Fruit fly (Drosophila melanogaster): ENCODE measurements around the gene CG4592.

CG4592 gene

DNA sequence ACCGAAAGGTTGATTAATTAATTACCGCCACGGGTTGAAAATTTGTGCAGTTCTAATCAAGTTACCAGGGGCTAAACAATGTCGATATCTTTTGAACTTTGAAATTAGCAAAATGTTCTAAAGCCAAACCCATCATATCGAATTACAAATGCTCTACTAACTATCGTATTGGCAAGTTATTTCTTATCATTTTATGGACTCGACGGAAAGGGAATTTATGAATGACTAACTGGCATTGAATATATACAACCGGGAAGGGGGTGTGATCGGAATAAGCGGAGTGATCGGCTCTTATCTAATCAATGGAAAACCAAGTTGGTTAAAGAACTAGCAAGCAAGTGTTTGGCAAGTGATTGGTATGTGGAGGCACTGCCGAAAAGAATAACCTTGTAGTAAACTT lies 22.1 kb downstream of the CG4592 start (continued):
- TF ChIP-seq Dad (GFP tag; optimal IDR thresholded peaks at IDR 0.05) (no peak), Pdp1 (GFP tag; optimal IDR thresholded peaks at IDR 0.05) (peak in 1 of 2 experiments; percentile 32), onecut (GFP tag; IDR thresholded peaks at IDR 0.05) (no peak), CG10543 (GFP tag; optimal IDR thresholded peaks at IDR 0.05) (peak; percentile 52), Sin3A (optimal IDR thresholded peaks at IDR 0.05) (no peak), sens (GFP tag) (no peak), corto (GFP tag; optimal IDR thresholded peaks at IDR 0.05) (no peak), Nf-YB (GFP tag; optimal IDR thresholded peaks at IDR 0.05) (no peak), Awh (GFP tag; IDR thresholded peaks at IDR 0.05) (no peak), CG15073 (GFP tag; optimal IDR thresholded peaks at IDR 0.05) (no peak), CG30403 (GFP tag; optimal IDR thresholded peaks at IDR 0.05) (no peak), dm (GFP tag; optimal IDR thresholded peaks at IDR 0.05) (no peak), CG11696 (GFP tag; IDR thresholded peaks at IDR 0.05) (no peak), Bteb2 (GFP tag; optimal IDR thresholded peaks at IDR 0.05) (no peak), Med (GFP tag) (peak; percentile 57), Sox100B (GFP tag; optimal IDR thresholded peaks at IDR 0.05) (no peak), sob (GFP tag; IDR thresholded peaks at IDR 0.05) (0 out of 2 replicates have a peak, but pooled peaks have one; percentile 16), CG6813 (GFP tag; optimal IDR thresholded peaks at IDR 0.05) (peak; percentile 26), CG6254 (GFP tag; optimal IDR thresholded peaks at IDR 0.05) (no peak), NfI (GFP tag; optimal IDR thresholded peaks at IDR 0.05) (peak; percentile 23), ind (GFP tag; optimal IDR thresholded peaks at IDR 0.05) (no peak), bigmax (GFP tag; optimal IDR thresholded peaks at IDR 0.05) (no peak), klu (GFP tag; IDR thresholded peaks at IDR 0.05) (no peak), CG14050 (GFP tag; IDR thresholded peaks at IDR 0.05) (no peak), pb (GFP tag; optimal IDR thresholded peaks at IDR 0.05) (no peak), pzg (GFP tag; optimal IDR thresholded peaks at IDR 0.05) (no peak), CG4404 (GFP tag; IDR thresholded peaks at IDR 0.05) (no peak), D (optimal IDR thresholded peaks at IDR 0.05) (no peak), D (GFP tag; optimal IDR thresholded peaks at IDR 0.05) (no peak), Adf1 (GFP tag; IDR thresholded peaks at IDR 0.05) (no peak), CG13775 (GFP tag; optimal IDR thresholded peaks at IDR 0.05) (no peak), CG12104 (GFP tag; optimal IDR thresholded peaks at IDR 0.05) (no peak), CG34422 (GFP tag; IDR thresholded peaks at IDR 0.05) (no peak), ATbp (GFP tag; optimal IDR thresholded peaks at IDR 0.05) (no peak), Gug (GFP tag; IDR thresholded peaks at IDR 0.05) (no peak), CG17568 (GFP tag; optimal IDR thresholded peaks at IDR 0.05) (no peak), CG7987 (GFP tag; optimal IDR thresholded peaks at IDR 0.05) (no peak), D19A (tag; optimal IDR thresholded peaks at IDR 0.05) (peak; percentile 96), Side (GFP tag; optimal IDR thresholded peaks at IDR 0.05) (no peak), lab (GFP tag; optimal IDR thresholded peaks at IDR 0.05) (peak; percentile 86), chif (GFP tag; optimal IDR thresholded peaks at IDR 0.05) (no peak), CrebB (tag; optimal IDR thresholded peaks at IDR 0.05) (no peak), CG11723 (GFP tag; optimal IDR thresholded peaks at IDR 0.05) (no peak), schlank (tag; optimal IDR thresholded peaks at IDR 0.05) (peak; percentile 48), CG8290 (GFP tag; optimal IDR thresholded peaks at IDR 0.05) (no peak), CG8290 (tag; optimal IDR thresholded peaks at IDR 0.05) (peak in 1 of 2 experiments; percentile 85), CG10209 (GFP tag; optimal IDR thresholded peaks at IDR 0.05) (no peak), pros (GFP tag; optimal IDR thresholded peaks at IDR 0.05) (no peak), CG7786 (GFP tag; optimal IDR thresholded peaks at IDR 0.05) (no peak), pnt (GFP tag; optimal IDR thresholded peaks at IDR 0.05) (no peak), Mad (GFP tag; optimal IDR thresholded peaks at IDR 0.05) (no peak), lmd (GFP tag; IDR thresholded peaks at IDR 0.05) (no peak), CG34224 (GFP tag; IDR thresholded peaks at IDR 0.05; ENCODE audit: partially characterized antibody) (no peak)
